Worm (Caenorhabditis elegans) whole organism, L4 larva: ENCODE results near the gene F42A9.17.

Experiments
- T26A8.4 ChIP-seq: fragments of 200-800 bp; sonication (Bioruptor generic); IDR thresholded peaks from 2 replicates; pipeline ENCODE4 v1.3.6; 2022; ENCODE audit warnings: missing genetic modification characterization, missing compliant biosample characterization
- ces-1 ChIP-seq: fragments of 150-350 bp; sonication (generic microtip); optimal IDR thresholded peaks from 4 replicates; lab custom pipeline; 2014; ENCODE audit warnings: missing biosample characterization, missing genetic modification reagents, missing genetic modification characterization
- cey-2 ChIP-seq: sonication (generic microtip); optimal IDR thresholded peaks from 3 replicates; lab custom pipeline; 2017; ENCODE audit warnings: missing genetic modification characterization, mild to moderate bottlenecking, missing compliant biosample characterization, antibody characterized with exemption, borderline replicate concordance; ENCODE audit not compliant: insufficient read depth
- daf-19 ChIP-seq: fragments of 200-800 bp; sonication (Bioruptor generic); conservative IDR thresholded peaks from 2 replicates; pipeline ENCODE4 v1.3.6; 2022; ENCODE audit warnings: missing genetic modification characterization, missing compliant biosample characterization
- lin-13 ChIP-seq: fragments of 150-350 bp; optimal IDR thresholded peaks from 2 replicates; lab custom pipeline; 2014; ENCODE audit warnings: missing biosample characterization, missing genetic modification reagents, missing genetic modification characterization
- nhr-237 ChIP-seq: sonication (generic microtip); optimal IDR thresholded peaks from 2 replicates; lab custom pipeline; 2017; ENCODE audit warnings: missing biosample characterization, missing genetic modification characterization
- nhr-77 ChIP-seq: fragments of 150-350 bp; optimal IDR thresholded peaks from 2 replicates; lab custom pipeline; 2014; ENCODE audit warnings: missing biosample characterization, missing genetic modification characterization
- spr-3 ChIP-seq: fragments of 200-800 bp; sonication (Bioruptor generic); optimal IDR thresholded peaks from 2 replicates; lab custom pipeline; 2018; ENCODE audit warnings: mild to moderate bottlenecking, missing genetic modification characterization, missing compliant biosample characterization
- unc-62 ChIP-seq, 3 experiments: fragments of 150-350 bp in 1 of 3; sonication (generic microtip); optimal IDR thresholded peaks in 2 of 3; peaks in 1 of 3; 1 replicate in 1 of 3; 2 replicates in 2 of 3; lab custom pipeline; 2014 to 2017; ENCODE audit warnings: missing biosample characterization in 3 of 3, missing genetic modification characterization in 3 of 3, missing genetic modification reagents in 3 of 3, missing genotype in 1 of 3

DNA sequence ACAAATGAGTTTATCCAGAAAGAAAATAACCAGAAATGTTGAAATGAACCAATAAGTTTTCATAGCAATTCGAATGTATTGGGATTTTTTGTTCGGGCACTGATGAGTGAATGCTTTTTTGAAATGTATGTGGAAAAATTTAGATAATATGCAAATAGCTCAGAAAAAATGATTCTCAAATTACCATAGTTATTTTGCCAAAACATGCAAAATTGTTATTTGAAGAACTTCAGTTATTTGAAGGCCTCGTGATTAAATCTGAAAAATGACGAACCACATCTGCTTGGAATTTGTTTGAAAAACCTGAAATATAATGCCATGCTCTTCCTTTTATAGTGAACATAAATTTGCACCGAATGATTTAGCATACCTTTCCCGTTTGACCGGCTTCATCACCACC, 46.4 kb upstream of the F42A9.17 start, which contains the start of gene C49C8.6:
- no peak for TF ChIP-seq daf-19
- no peak for TF ChIP-seq unc-62 (GFP tag; optimal IDR thresholded peaks at IDR 0.05 in 1 of 2; lab: Kevin White, UChicago)
- no peak for TF ChIP-seq unc-62 (tag; optimal IDR thresholded peaks at IDR 0.05; lab: Kevin White, UChicago)
- TF ChIP-seq ces-1 (GFP tag; lab: Kevin White, UChicago), result no peak
- no peak for TF ChIP-seq nhr-237 (tag; lab: Kevin White, UChicago)
- no peak for TF ChIP-seq T26A8.4 (GFP tag; lab: Robert Waterston, UW)
- no peak for TF ChIP-seq lin-13 (GFP tag; lab: Kevin White, UChicago)
- no peak for TF ChIP-seq cey-2
- TF ChIP-seq spr-3 (GFP tag; lab: Kevin White, UChicago), result no peak
- TF ChIP-seq nhr-77 (tag; lab: Kevin White, UChicago), result no peak
